Worm (Caenorhabditis elegans): ENCODE results near the gene srv-4.

ce11 chrIV:4306317-4306716 lies 18.1 kb upstream of the srv-4 start:
- no peak for TF ChIP-seq skn-1 (tag; optimal IDR thresholded peaks at IDR 0.05)
- no peak for TF ChIP-seq lin-13 (GFP tag; optimal IDR thresholded peaks at IDR 0.05)
- TF ChIP-seq egl-27 (tag; optimal IDR thresholded peaks at IDR 0.05) = no peak
- no peak for TF ChIP-seq nhr-21 (tag; optimal IDR thresholded peaks at IDR 0.05)
- TF ChIP-seq nhr-10 (tag; optimal IDR thresholded peaks at IDR 0.05) = no peak
- no peak for TF ChIP-seq sma-9 (GFP tag; optimal IDR thresholded peaks at IDR 0.05)
- TF ChIP-seq sma-9 (tag; optimal IDR thresholded peaks at IDR 0.05) = no peak
- no peak for TF ChIP-seq nhr-6 (tag; optimal IDR thresholded peaks at IDR 0.05)
